Worm (Caenorhabditis elegans): Measurements from ENCODE around the gene mrpl-18.
A peak's percentile ranks its signal among the peaks of the same experiment; 100 is the strongest.

The mrpl-18 gene

ce11 chrIII:8130177-8130902 is 14.5 kb upstream of the mrpl-18 start, which contains the start of the genes rpl-21 and C14B9.10 (continued):
- peak; percentile 27 for TF ChIP-seq egl-13 (tag; optimal IDR thresholded peaks at IDR 0.05)
- TF ChIP-seq ztf-11 (tag; optimal IDR thresholded peaks at IDR 0.05) = peak in 1 of 2 experiments; percentile 13
- no peak for TF ChIP-seq Y116A8C.19 (tag; optimal IDR thresholded peaks at IDR 0.05; ENCODE audit: borderline replicate concordance)
- peak; percentile 93 for TF ChIP-seq snu-23 (GFP tag; optimal IDR thresholded peaks at IDR 0.05)
- TF ChIP-seq jun-1 (tag; optimal IDR thresholded peaks at IDR 0.05) = peak; percentile 74
- peak; percentile 73 for TF ChIP-seq lin-13 (GFP tag; optimal IDR thresholded peaks at IDR 0.05)
- no peak for TF ChIP-seq C34B4.2 (tag; optimal IDR thresholded peaks at IDR 0.05)
- peak; percentile 75 for TF ChIP-seq nhr-11 (tag; optimal IDR thresholded peaks at IDR 0.05)
- TF ChIP-seq efl-3 (GFP tag; optimal IDR thresholded peaks at IDR 0.05) = no peak
- TF ChIP-seq nhr-19 (GFP tag; conservative IDR thresholded peaks at IDR 0.05) = peak; percentile 85
- TF ChIP-seq ceh-90 (tag; optimal IDR thresholded peaks at IDR 0.05) = no peak
- TF ChIP-seq pax-3 (tag; optimal IDR thresholded peaks at IDR 0.05) = peak; percentile 37
- no peak for TF ChIP-seq pag-3 (tag; optimal IDR thresholded peaks at IDR 0.05; ENCODE audit: borderline replicate concordance, insufficient read depth)
- TF ChIP-seq pqm-1 (tag; optimal IDR thresholded peaks at IDR 0.05) = no peak
- TF ChIP-seq mab-9 (GFP tag; IDR thresholded peaks at IDR 0.05) = no peak
- peak; percentile 86 for TF ChIP-seq nhr-47 (tag; optimal IDR thresholded peaks at IDR 0.05)
- TF ChIP-seq C16A3.4 (tag; optimal IDR thresholded peaks at IDR 0.05) = peak; percentile 90
- peak; percentile 33 for TF ChIP-seq sox-4 (tag; optimal IDR thresholded peaks at IDR 0.05)
- TF ChIP-seq C04F5.9 (tag; optimal IDR thresholded peaks at IDR 0.05) = peak; percentile 50
- peak; percentile 47; the same call in 1 of the 2 replicates for TF ChIP-seq ceh-88 (GFP tag; IDR thresholded peaks at IDR 0.05)
- peak; percentile 77 for TF ChIP-seq lin-14 (GFP tag; optimal IDR thresholded peaks at IDR 0.05)
- peak; percentile 86 for TF ChIP-seq mep-1 (tag; optimal IDR thresholded peaks at IDR 0.05)
- no peak for TF ChIP-seq ama-1 (optimal IDR thresholded peaks at IDR 0.05)
- TF ChIP-seq dsc-1 (tag; optimal IDR thresholded peaks at IDR 0.05) = peak; percentile 73
- TF ChIP-seq isw-1 (GFP tag; IDR thresholded peaks at IDR 0.05) = peak; percentile 86
- TF ChIP-seq snpc-4 (tag; optimal IDR thresholded peaks at IDR 0.05) = peak; percentile 35
- no peak for TF ChIP-seq ets-5 (GFP tag; IDR thresholded peaks at IDR 0.05)
- TF ChIP-seq mdl-1 (tag; optimal IDR thresholded peaks at IDR 0.05) = peak in 1 of 2 experiments; percentile 77
- peak; percentile 85 for TF ChIP-seq skn-1 (tag; optimal IDR thresholded peaks at IDR 0.05)
- no peak for TF ChIP-seq zip-4 (GFP tag; optimal IDR thresholded peaks at IDR 0.05)
- TF ChIP-seq irx-1 (tag; optimal IDR thresholded peaks at IDR 0.05) = peak; percentile 56
- peak; percentile 78 for TF ChIP-seq lin-15B (tag; optimal IDR thresholded peaks at IDR 0.05)
- TF ChIP-seq aha-1 (tag; optimal IDR thresholded peaks at IDR 0.05) = no peak
- TF ChIP-seq hlh-4 (tag; optimal IDR thresholded peaks at IDR 0.05) = no peak
- TF ChIP-seq nhr-20 (tag; optimal IDR thresholded peaks at IDR 0.05) = peak; percentile 85
- TF ChIP-seq alr-1 (tag; optimal IDR thresholded peaks at IDR 0.05; ENCODE audit: borderline replicate concordance) = no peak
- peak; percentile 83 for TF ChIP-seq aly-2 (tag; optimal IDR thresholded peaks at IDR 0.05)
- TF ChIP-seq ceh-63 (GFP tag; optimal IDR thresholded peaks at IDR 0.05) = no peak
- TF ChIP-seq mef-2 (tag; optimal IDR thresholded peaks at IDR 0.05) = no peak
- peak; percentile 73 for TF ChIP-seq nhr-77 (tag; optimal IDR thresholded peaks at IDR 0.05)
- TF ChIP-seq nhr-84 (tag; optimal IDR thresholded peaks at IDR 0.05) = no peak
- peak; percentile 73 to 88 (median 77) for TF ChIP-seq ceh-82 (tag; optimal IDR thresholded peaks at IDR 0.05)
- TF ChIP-seq lir-3 (tag; optimal IDR thresholded peaks at IDR 0.05; ENCODE audit: poor library complexity) = peak; percentile 48
- TF ChIP-seq unc-98 (GFP tag; IDR thresholded peaks at IDR 0.05) = no peak
- peak; percentile 68 for TF ChIP-seq fkh-8 (tag; optimal IDR thresholded peaks at IDR 0.05)
- peak; percentile 85 for TF ChIP-seq swsn-7 (tag; optimal IDR thresholded peaks at IDR 0.05)
- no peak for TF ChIP-seq nhr-76 (tag; optimal IDR thresholded peaks at IDR 0.05)

All from whole organism, L1 larva.